Worm (Caenorhabditis elegans): ENCODE results near the gene scyl-1.

ce11 chrV:13006754-13007153 is 34.8 kb downstream of the scyl-1 start:
- TF ChIP-seq nhr-25 (tag; optimal IDR thresholded peaks at IDR 0.05), result no peak
- TF ChIP-seq ceh-82 (tag; optimal IDR thresholded peaks at IDR 0.05), result no peak
- no peak for TF ChIP-seq sem-4 (tag; optimal IDR thresholded peaks at IDR 0.05)
- TF ChIP-seq fos-1 (tag; optimal IDR thresholded peaks at IDR 0.05), result no peak
- no peak for TF ChIP-seq mdl-1 (tag; optimal IDR thresholded peaks at IDR 0.05)
- TF ChIP-seq aly-2 (tag; optimal IDR thresholded peaks at IDR 0.05), result no peak
- TF ChIP-seq lin-13 (GFP tag; optimal IDR thresholded peaks at IDR 0.05), result no peak
- no peak for TF ChIP-seq nhr-237 (tag; optimal IDR thresholded peaks at IDR 0.05)
- no peak for TF ChIP-seq F13H6.1 (tag; optimal IDR thresholded peaks at IDR 0.05)
- no peak for TF ChIP-seq lin-39 (tag; optimal IDR thresholded peaks at IDR 0.05)

Measured in whole organism, L2 larva.